In genomic region chrX:8736965-8737464, ce11 we compare ENCODE assay signal across 1 worm cellular context.
A peak's percentile ranks its signal among the peaks of the same experiment; 100 is the strongest.
TF ChIP-seq lines count a peak whose summit lies in the region.

Gene M02D8.3, minus strand, starts transcription at chrX:8737015.

TF ChIP-seq in whole organism, L4 larva, 104 proteins besides CTCF, POLR2A, EP300 and RAD21 (continued from another document):
- no peak for TF ChIP-seq lir-3 (tag; optimal IDR thresholded peaks at IDR 0.05; lab: Kevin White, UChicago)
- peak in 1 of 2 experiments; percentile 69 for TF ChIP-seq lsy-2 (tag; optimal IDR thresholded peaks at IDR 0.05; lab: Kevin White, UChicago)
- peak; percentile 89 for TF ChIP-seq nhr-28 (tag; optimal IDR thresholded peaks at IDR 0.05; lab: Kevin White, UChicago)
- no peak for TF ChIP-seq ceh-62 (tag; optimal IDR thresholded peaks at IDR 0.05; lab: Kevin White, UChicago)
- 0 out of 2 replicates have a peak, but pooled peaks have one; percentile 16 for TF ChIP-seq dmd-6 (GFP tag; IDR thresholded peaks at IDR 0.05; lab: Robert Waterston, UW)
- TF ChIP-seq lin-13 (GFP tag; optimal IDR thresholded peaks at IDR 0.05; lab: Kevin White, UChicago), result peak; percentile 10
- no peak for TF ChIP-seq ceh-82 (tag; optimal IDR thresholded peaks at IDR 0.05; lab: Kevin White, UChicago)
- peak; percentile 70 for TF ChIP-seq hlh-11 (tag; optimal IDR thresholded peaks at IDR 0.05; lab: Kevin White, UChicago)
- no peak for TF ChIP-seq F10B5.3 (tag; optimal IDR thresholded peaks at IDR 0.05; lab: Kevin White, UChicago)
- no peak for TF ChIP-seq fkh-10 (GFP tag; optimal IDR thresholded peaks at IDR 0.05; lab: Kevin White, UChicago)
- TF ChIP-seq ZK337.2 (GFP tag; IDR thresholded peaks at IDR 0.05; lab: Robert Waterston, UW), result no peak
- TF ChIP-seq dve-1 (tag; optimal IDR thresholded peaks at IDR 0.05; lab: Kevin White, UChicago; ENCODE audit: insufficient read depth), result peak; percentile 71
- TF ChIP-seq daf-16 (GFP tag; optimal IDR thresholded peaks at IDR 0.05; lab: Kevin White, UChicago), result no peak
- no peak for TF ChIP-seq daf-16 (tag; optimal IDR thresholded peaks at IDR 0.05; lab: Kevin White, UChicago)
- TF ChIP-seq ceh-32 (tag; optimal IDR thresholded peaks at IDR 0.05; lab: Kevin White, UChicago; ENCODE audit: poor library complexity), result no peak
- TF ChIP-seq ctbp-1 (GFP tag; IDR thresholded peaks at IDR 0.05; lab: Robert Waterston, UW), result no peak
- no peak for TF ChIP-seq skn-1 (tag; optimal IDR thresholded peaks at IDR 0.05; lab: Kevin White, UChicago)
- TF ChIP-seq mes-2 (tag; optimal IDR thresholded peaks at IDR 0.05; lab: Kevin White, UChicago; ENCODE audit: poor library complexity, severe bottlenecking), result peak; percentile 62
- TF ChIP-seq dmd-8 (GFP tag; IDR thresholded peaks at IDR 0.05; lab: Robert Waterston, UW), result no peak
- TF ChIP-seq saeg-2 (GFP tag; IDR thresholded peaks at IDR 0.05; lab: Robert Waterston, UW), result no peak
- no peak for TF ChIP-seq tra-1 (GFP tag; IDR thresholded peaks at IDR 0.05; lab: Robert Waterston, UW)
